Worm (Caenorhabditis elegans): ENCODE data around the gene C05D9.4.

DNA sequence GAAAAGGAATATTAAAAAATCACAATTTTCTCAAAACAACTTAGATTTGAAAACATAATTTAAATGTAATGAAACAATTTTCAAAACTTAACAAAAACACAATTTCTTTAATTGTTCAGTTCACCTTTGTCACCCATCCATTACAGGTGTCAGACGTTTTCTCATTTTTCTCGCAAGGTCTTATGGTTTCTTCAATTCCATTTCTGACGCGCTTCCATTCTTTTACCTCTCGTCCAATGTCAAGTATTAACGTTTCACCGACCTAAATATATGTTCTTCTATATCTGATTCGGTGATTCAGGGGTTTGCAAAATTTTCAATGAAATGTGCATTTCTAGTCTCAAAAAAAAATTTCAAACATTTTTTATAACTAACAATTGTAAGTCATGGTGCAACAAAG is 15.6 kb downstream of the C05D9.4 start:
- TF ChIP-seq med-1 (GFP tag; optimal IDR thresholded peaks at IDR 0.05; ENCODE audit: insufficient read depth) (no peak), ztf-29 (GFP tag; IDR thresholded peaks at IDR 0.05) (no peak), T22C8.4 (GFP tag; IDR thresholded peaks at IDR 0.05) (no peak), tab-1 (GFP tag; IDR thresholded peaks at IDR 0.05) (no peak), cog-1 (tag; optimal IDR thresholded peaks at IDR 0.05) (no peak), klf-2 (GFP tag; conservative IDR thresholded peaks at IDR 0.05) (no peak), flt-1 (GFP tag; IDR thresholded peaks at IDR 0.05) (no peak)

All from whole organism, midembryonic.